Worm (Caenorhabditis elegans): ENCODE results near the gene cam-1.

- no peak for TF ChIP-seq nhr-11 (tag; optimal IDR thresholded peaks at IDR 0.05)
- no peak for TF ChIP-seq pag-3 (tag; optimal IDR thresholded peaks at IDR 0.05; ENCODE audit: borderline replicate concordance)
- no peak for TF ChIP-seq tbx-2 (tag; optimal IDR thresholded peaks at IDR 0.05)
- TF ChIP-seq eyg-1 (tag; optimal IDR thresholded peaks at IDR 0.05), result no peak
- no peak for TF ChIP-seq ets-4 (tag; optimal IDR thresholded peaks at IDR 0.05)
- TF ChIP-seq ceh-2 (tag; optimal IDR thresholded peaks at IDR 0.05), result no peak
- no peak for TF ChIP-seq rnt-1 (tag; optimal IDR thresholded peaks at IDR 0.05)
- no peak for TF ChIP-seq tbx-7 (tag; optimal IDR thresholded peaks at IDR 0.05)
- no peak for TF ChIP-seq pha-4 (tag; optimal IDR thresholded peaks at IDR 0.05)
- no peak for TF ChIP-seq nfya-1 (tag; optimal IDR thresholded peaks at IDR 0.05)
- TF ChIP-seq madf-2 (tag; optimal IDR thresholded peaks at IDR 0.05), result peak; percentile 25
- TF ChIP-seq ama-1 (optimal IDR thresholded peaks at IDR 0.05), result no peak
Observed at ce11 chrII:9258034-9258556, 52.0 kb downstream of the cam-1 start.
